Worm (Caenorhabditis elegans): ENCODE data around the gene nono-1.

The nono-1 gene

DNA sequence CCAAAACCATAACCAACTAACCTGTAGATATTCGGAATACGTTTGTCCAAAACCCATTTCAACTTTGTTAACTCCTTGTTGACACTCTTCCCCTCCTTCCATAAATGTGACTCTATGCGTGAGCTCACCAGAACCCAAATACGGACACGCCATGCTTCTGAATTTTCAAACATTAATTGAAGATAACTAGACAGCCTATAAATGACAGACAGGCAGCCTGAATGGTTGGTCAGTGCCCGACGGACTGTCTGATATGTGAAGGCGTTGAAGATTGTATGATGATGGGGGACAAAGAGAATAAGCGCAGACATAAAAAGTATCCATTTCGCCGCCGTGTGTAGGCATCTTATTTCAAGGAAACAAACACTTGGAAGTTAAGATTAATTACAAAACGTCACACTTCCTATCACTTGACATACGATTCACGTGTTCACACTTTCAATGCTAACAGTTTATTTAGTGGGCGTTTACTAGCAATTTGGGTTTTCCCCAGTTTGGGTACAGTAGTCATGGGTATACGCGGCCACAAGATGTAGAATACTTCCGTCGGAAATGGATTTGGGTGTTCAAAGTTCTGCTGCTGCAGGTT, 38.2 kb downstream of the nono-1 start, which contains the start of the genes tdo-2 and C28H8.2 (continued):
- TF ChIP-seq lin-26 (GFP tag; IDR thresholded peaks at IDR 0.05) (no peak), ztf-18 (tag; optimal IDR thresholded peaks at IDR 0.05) (no peak), F33H1.4 (GFP tag; IDR thresholded peaks at IDR 0.05) (no peak), snpc-3.4 (tag; optimal IDR thresholded peaks at IDR 0.05) (no peak), ets-4 (GFP tag; optimal IDR thresholded peaks at IDR 0.05) (no peak), nhr-80 (tag; optimal IDR thresholded peaks at IDR 0.05) (no peak), akir-1 (GFP tag; optimal IDR thresholded peaks at IDR 0.05) (no peak), Y53G8AR.9 (GFP tag; conservative IDR thresholded peaks at IDR 0.05) (no peak), atf-7 (tag; optimal IDR thresholded peaks at IDR 0.05) (peak; percentile 19), B0019.2 (GFP tag; conservative IDR thresholded peaks at IDR 0.05) (no peak), attf-6 (GFP tag; IDR thresholded peaks at IDR 0.05) (no peak), K11D2.4 (GFP tag; IDR thresholded peaks at IDR 0.05) (peak; percentile 58; the same call in 1 of the 2 replicates), bed-2 (GFP tag; IDR thresholded peaks at IDR 0.05) (no peak), efl-1 (GFP tag; optimal IDR thresholded peaks at IDR 0.05) (no peak), nhr-90 (tag; optimal IDR thresholded peaks at IDR 0.05) (no peak), snpc-1.3 (tag; optimal IDR thresholded peaks at IDR 0.05; ENCODE audit: insufficient read depth) (no peak), madf-3 (GFP tag; IDR thresholded peaks at IDR 0.05) (no peak), zfh-2 (GFP tag; conservative IDR thresholded peaks at IDR 0.05) (no peak), nfya-2 (GFP tag; IDR thresholded peaks at IDR 0.05) (no peak), mcd-1 (GFP tag; IDR thresholded peaks at IDR 0.05) (peak; percentile 8; the same call in 1 of the 2 replicates), ztf-25 (GFP tag; IDR thresholded peaks at IDR 0.05) (no peak), hmg-1.2 (GFP tag; IDR thresholded peaks at IDR 0.05) (no peak), ceh-58 (GFP tag; IDR thresholded peaks at IDR 0.05) (no peak), Y79H2A.3 (GFP tag; conservative IDR thresholded peaks at IDR 0.05) (no peak), ceh-79 (tag; optimal IDR thresholded peaks at IDR 0.05) (no peak), nhr-27 (tag; optimal IDR thresholded peaks at IDR 0.05) (no peak), B0261.1 (tag; optimal IDR thresholded peaks at IDR 0.05) (no peak), chd-7 (tag; optimal IDR thresholded peaks at IDR 0.05) (peak; percentile 16), B0336.3 (GFP tag; IDR thresholded peaks at IDR 0.05) (no peak), C06A6.2 (GFP tag; conservative IDR thresholded peaks at IDR 0.05) (peak; percentile 71; the same call in 1 of the 2 replicates), Y67H2A.10 (GFP tag; conservative IDR thresholded peaks at IDR 0.05) (no peak), rpc-1 (optimal IDR thresholded peaks at IDR 0.05) (no peak), rpc-1 (tag; optimal IDR thresholded peaks at IDR 0.05) (no peak), lir-1 (GFP tag; conservative IDR thresholded peaks at IDR 0.05) (no peak), dox-1 (GFP tag; IDR thresholded peaks at IDR 0.05) (no peak), F52B5.7 (tag; optimal IDR thresholded peaks at IDR 0.05) (no peak), T26A5.8 (tag; optimal IDR thresholded peaks at IDR 0.05) (no peak), attf-3 (GFP tag; conservative IDR thresholded peaks at IDR 0.05) (no peak), hlh-12 (tag; optimal IDR thresholded peaks at IDR 0.05) (no peak), die-1 (tag; optimal IDR thresholded peaks at IDR 0.05) (peak; percentile 39), let-526 (GFP tag; IDR thresholded peaks at IDR 0.05) (no peak), lin-40 (tag; optimal IDR thresholded peaks at IDR 0.05) (peak; percentile 43), ceh-27 (GFP tag; optimal IDR thresholded peaks at IDR 0.05) (no peak), ztf-28 (GFP tag; IDR thresholded peaks at IDR 0.05) (no peak), tbp1 (GFP tag; optimal IDR thresholded peaks at IDR 0.05) (no peak), pha-4 (tag; optimal IDR thresholded peaks at IDR 0.05) (no peak), madf-10 (tag; optimal IDR thresholded peaks at IDR 0.05) (no peak), repo-1 (tag; optimal IDR thresholded peaks at IDR 0.05) (no peak), lin-54 (GFP tag; optimal IDR thresholded peaks at IDR 0.05) (no peak), lsl-1 (GFP tag; optimal IDR thresholded peaks at IDR 0.05) (no peak)
